Worm (Caenorhabditis elegans): ENCODE measurements around the gene T19D2.13.

- TF ChIP-seq dao-5 (tag; optimal IDR thresholded peaks at IDR 0.05) (no peak), him-1 (tag; optimal IDR thresholded peaks at IDR 0.05) (no peak)
These were observed 6.9 kb upstream of the T19D2.13 start for ce11 chrX:3949026-3949425.
